Worm (Caenorhabditis elegans): ENCODE measurements around the gene slo-2.

slo-2 gene

DNA sequence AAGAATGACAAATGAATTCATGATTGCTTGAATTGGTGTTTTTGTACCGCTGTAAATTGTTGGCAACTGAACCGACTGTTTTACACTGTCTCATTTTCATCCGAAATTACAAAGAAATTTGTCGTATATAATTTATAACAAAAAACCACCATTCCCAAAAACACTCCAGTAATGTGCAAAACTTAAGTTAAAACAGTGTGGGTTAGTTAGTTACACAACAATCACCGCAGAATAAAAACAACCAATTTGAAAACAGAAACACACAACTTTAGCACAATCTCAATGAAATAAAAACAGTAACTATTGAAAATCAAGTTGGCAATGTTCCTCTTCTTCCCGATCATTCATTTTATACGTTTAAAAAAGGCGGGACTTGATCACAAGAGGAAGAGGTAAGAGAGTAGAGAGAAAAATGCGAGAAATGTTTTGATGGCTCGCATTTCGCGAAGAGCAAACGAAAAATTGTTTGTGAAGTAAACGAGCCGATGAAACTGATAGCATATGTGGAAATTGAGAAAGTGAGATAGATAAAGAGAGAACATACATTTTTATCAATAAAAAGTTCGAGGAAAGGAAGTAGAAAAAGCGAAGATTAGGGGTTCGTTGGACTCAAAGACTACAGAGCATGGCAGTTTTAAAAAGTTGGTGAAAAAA is 2.1 kb upstream of the slo-2 start, which contains the start of gene F08B12.4:
F08B12.4 (minus strand) TSS at position 51 of the 654 bp plus-strand sequence.
- TF ChIP-seq pqm-1 (tag; optimal IDR thresholded peaks at IDR 0.05) (peak; percentile 37), nfya-1 (tag; optimal IDR thresholded peaks at IDR 0.05; ENCODE audit: insufficient read depth) (peak; percentile 1), pha-4 (tag; optimal IDR thresholded peaks at IDR 0.05) (peak; percentile 87), jun-1 (tag; optimal IDR thresholded peaks at IDR 0.05) (peak; percentile 17), unc-39 (tag; optimal IDR thresholded peaks at IDR 0.05) (no peak), ceh-28 (tag; optimal IDR thresholded peaks at IDR 0.05) (peak; percentile 29), elt-2 (tag; optimal IDR thresholded peaks at IDR 0.05) (peak; percentile 94), ceh-82 (tag; optimal IDR thresholded peaks at IDR 0.05) (no peak), nhr-28 (tag; optimal IDR thresholded peaks at IDR 0.05) (no peak), ama-1 (optimal IDR thresholded peaks at IDR 0.05) (peak; percentile 39)

DNA sequence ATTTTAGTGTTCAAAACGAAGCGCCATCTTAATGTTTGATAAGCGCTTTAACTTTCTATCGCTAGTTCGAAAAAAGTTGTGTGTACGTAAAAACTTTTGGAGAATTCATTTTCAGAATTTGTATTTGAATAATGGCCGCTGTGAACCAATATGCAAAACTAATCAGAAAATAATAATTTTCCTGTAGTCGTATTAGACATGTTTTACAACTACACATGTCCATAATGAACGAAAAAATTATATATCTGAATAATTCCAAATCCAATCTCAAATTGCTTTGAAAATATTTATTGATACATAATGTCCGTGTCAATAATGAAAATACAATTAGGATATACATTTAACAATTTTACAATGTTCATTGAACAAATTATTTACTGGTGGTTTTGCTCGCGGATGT is 1.1 kb upstream of the slo-2 start:
- TF ChIP-seq ceh-9 (tag; optimal IDR thresholded peaks at IDR 0.05): no peak
- peak; percentile 20 for TF ChIP-seq elt-2 (tag; optimal IDR thresholded peaks at IDR 0.05)
- TF ChIP-seq ama-1 (optimal IDR thresholded peaks at IDR 0.05): peak; percentile 44

DNA sequence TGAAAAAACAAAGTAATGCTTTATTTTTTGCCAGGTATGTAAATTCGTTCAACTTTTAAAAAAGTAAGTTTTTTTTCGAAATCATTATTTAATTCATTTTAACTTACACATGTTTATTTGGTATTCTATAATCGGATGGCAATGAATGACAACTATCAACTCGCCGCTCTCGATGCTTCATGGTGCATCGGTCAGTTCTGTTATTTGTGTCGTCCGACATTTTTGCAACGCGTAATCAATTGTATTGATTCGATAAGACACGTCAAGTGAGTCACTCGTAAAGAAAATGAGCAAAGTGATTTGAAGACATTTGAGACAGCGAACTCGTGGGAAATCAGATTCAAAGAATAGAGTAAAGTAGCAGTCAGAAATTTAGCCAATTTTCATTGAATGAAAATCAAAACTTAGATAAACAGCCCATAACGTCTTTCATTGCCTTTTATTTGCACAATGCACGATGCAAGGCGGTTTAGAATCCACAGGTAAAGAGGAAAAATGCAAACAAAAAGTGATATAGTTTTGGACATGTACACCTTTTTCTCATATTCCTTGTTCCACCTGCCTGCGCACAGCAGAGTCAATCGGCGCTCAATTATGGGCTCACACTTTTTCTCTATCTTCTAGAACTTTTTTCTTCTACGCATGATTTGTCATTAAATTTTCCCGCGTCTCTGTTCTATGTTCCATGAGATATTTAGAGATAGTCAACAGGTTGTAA is 5.1 kb downstream of the slo-2 start:
- TF ChIP-seq pqm-1 (tag; optimal IDR thresholded peaks at IDR 0.05): peak; percentile 61
- TF ChIP-seq lin-39 (tag; optimal IDR thresholded peaks at IDR 0.05): no peak
- no peak for TF ChIP-seq ceh-9 (tag; optimal IDR thresholded peaks at IDR 0.05)
- peak; percentile 29 for TF ChIP-seq elt-2 (tag; optimal IDR thresholded peaks at IDR 0.05)
- peak; percentile 39 for TF ChIP-seq pha-4 (tag; optimal IDR thresholded peaks at IDR 0.05)

DNA sequence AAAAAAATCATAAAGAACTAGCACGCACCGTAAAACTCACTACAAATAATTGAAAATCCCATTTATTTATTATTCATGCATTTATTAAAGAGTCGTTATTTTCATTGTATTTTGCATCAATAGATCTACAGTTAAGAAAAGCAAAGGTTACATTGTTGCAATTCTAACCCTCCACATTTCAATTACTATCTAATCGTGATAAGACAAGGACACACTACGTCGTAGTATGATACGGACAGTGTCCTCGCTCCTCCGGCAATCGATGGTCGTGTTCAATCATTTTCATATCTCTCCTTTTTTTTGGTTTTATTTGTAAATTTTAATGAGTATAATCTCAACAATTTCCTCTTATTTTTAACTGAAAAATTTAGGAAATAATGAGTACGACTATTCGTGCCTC is 12.8 kb downstream of the slo-2 start, which contains the start of gene prx-12:
prx-12 (plus strand) TSS at position 371 of the 400 bp plus-strand sequence.
- TF ChIP-seq egl-5 (tag; optimal IDR thresholded peaks at IDR 0.05) (no peak), nhr-43 (tag; optimal IDR thresholded peaks at IDR 0.05; ENCODE audit: poor library complexity, severe bottlenecking) (no peak), hmg-11 (tag; optimal IDR thresholded peaks at IDR 0.05) (no peak), pqm-1 (tag; optimal IDR thresholded peaks at IDR 0.05) (peak; percentile 61), elt-2 (tag; optimal IDR thresholded peaks at IDR 0.05) (peak; percentile 76), nhr-25 (tag; optimal IDR thresholded peaks at IDR 0.05) (peak; percentile 2), elt-3 (tag; optimal IDR thresholded peaks at IDR 0.05) (peak in 1 of 3 experiments; percentile 9), tbx-2 (tag; optimal IDR thresholded peaks at IDR 0.05) (no peak)

DNA sequence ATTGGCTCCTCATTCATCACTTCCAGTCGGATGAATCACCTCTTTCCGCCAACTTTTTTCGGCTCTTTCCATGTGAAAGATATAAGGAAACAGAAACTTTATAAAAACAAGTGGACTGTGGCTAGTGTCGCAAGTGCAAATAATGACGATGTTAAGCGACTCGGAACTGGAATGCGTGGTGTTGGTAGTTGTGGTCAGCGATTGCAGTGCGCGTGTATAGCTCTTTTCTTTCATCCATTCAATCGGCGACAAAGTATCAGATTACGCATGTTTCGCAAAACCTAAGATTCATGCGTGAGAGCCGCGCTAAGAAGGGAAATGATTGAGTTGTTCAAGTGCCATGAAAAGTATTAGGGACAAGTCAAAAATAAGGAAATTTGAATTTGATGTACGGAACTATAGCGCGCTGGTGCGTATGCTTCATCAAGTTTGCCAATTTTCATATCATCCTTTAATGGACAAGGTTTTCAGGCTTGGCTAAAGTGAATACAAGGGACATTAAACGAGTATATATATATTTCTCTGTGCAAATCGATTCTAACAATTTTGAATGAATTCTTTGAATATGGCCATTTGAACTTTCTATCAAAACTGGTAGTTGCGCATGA is 17.9 kb downstream of the slo-2 start:
- TF ChIP-seq ZK546.5 (tag; optimal IDR thresholded peaks at IDR 0.05) (no peak), daf-12 (tag; optimal IDR thresholded peaks at IDR 0.05) (no peak)

DNA sequence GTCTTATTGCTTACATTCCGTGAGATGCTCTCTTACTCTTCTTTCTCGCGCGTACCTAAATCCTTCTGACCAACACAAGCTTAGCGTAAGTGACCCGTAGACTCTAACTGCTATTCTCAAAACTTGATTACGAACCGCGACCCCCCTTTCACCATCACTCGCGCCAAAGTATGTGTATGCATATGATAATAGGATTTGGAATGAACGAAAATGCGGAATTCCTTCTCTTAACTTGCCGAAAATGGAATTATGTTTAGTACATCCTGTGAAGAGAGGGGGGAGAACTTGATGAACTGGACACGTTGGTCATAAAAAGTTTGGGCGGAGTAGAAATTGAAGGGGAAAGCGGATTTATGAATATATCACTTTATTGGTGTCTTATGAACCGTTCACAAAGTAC is 18.8 kb downstream of the slo-2 start:
- TF ChIP-seq lin-15B (tag; optimal IDR thresholded peaks at IDR 0.05) (no peak), mdl-1 (tag; optimal IDR thresholded peaks at IDR 0.05) (no peak), eor-1 (tag; optimal IDR thresholded peaks at IDR 0.05) (no peak), nfya-1 (tag; optimal IDR thresholded peaks at IDR 0.05; ENCODE audit: insufficient read depth) (peak; percentile 11), mml-1 (tag; optimal IDR thresholded peaks at IDR 0.05) (no peak), fos-1 (tag; optimal IDR thresholded peaks at IDR 0.05) (no peak), nhr-25 (tag; optimal IDR thresholded peaks at IDR 0.05) (no peak), egl-5 (tag; optimal IDR thresholded peaks at IDR 0.05) (no peak), pha-4 (tag; optimal IDR thresholded peaks at IDR 0.05) (no peak), ztf-11 (tag; optimal IDR thresholded peaks at IDR 0.05) (no peak), unc-62 (GFP tag; optimal IDR thresholded peaks at IDR 0.05) (no peak), pqm-1 (tag; optimal IDR thresholded peaks at IDR 0.05) (no peak), nhr-76 (tag; optimal IDR thresholded peaks at IDR 0.05) (no peak), nhr-67 (tag; optimal IDR thresholded peaks at IDR 0.05) (no peak), jun-1 (tag; optimal IDR thresholded peaks at IDR 0.05) (no peak), fkh-10 (GFP tag; optimal IDR thresholded peaks at IDR 0.05) (peak; percentile 95)
